Fruit fly (Drosophila melanogaster): ENCODE measurements around the gene ppan.
A peak's percentile ranks its signal among the peaks of the same experiment; 100 is the strongest.

Gene ppan

dm6 chr3R:21140458-21140857, 24.4 kb downstream of the ppan start, which contains the start of gene SNF4Agamma (continued):
- TF ChIP-seq Doc3 (GFP tag; IDR thresholded peaks at IDR 0.05; ENCODE audit: partially characterized antibody) (peak; percentile 81), crp (GFP tag; optimal IDR thresholded peaks at IDR 0.05) (no peak), CG4404 (GFP tag; IDR thresholded peaks at IDR 0.05) (no peak), p53 (GFP tag; optimal IDR thresholded peaks at IDR 0.05) (no peak), CG18262 (tag; optimal IDR thresholded peaks at IDR 0.05) (peak; percentile 19), pum (GFP tag; optimal IDR thresholded peaks at IDR 0.05) (peak; percentile 14), Mad (GFP tag; optimal IDR thresholded peaks at IDR 0.05) (peak; percentile 13), CG10321 (GFP tag; IDR thresholded peaks at IDR 0.05) (no peak), CG18764 (GFP tag; optimal IDR thresholded peaks at IDR 0.05) (peak; percentile 10), mirr (GFP tag; optimal IDR thresholded peaks at IDR 0.05) (no peak), Eip74EF (GFP tag; optimal IDR thresholded peaks at IDR 0.05) (no peak), Camta (GFP tag; optimal IDR thresholded peaks at IDR 0.05) (peak; percentile 7), Rfx (GFP tag; IDR thresholded peaks at IDR 0.05) (peak; percentile 65), trh (GFP tag; optimal IDR thresholded peaks at IDR 0.05) (no peak), ro (GFP tag; IDR thresholded peaks at IDR 0.05) (no peak), chif (GFP tag; optimal IDR thresholded peaks at IDR 0.05) (no peak), chm (GFP tag; IDR thresholded peaks at IDR 0.05) (no peak), mld (GFP tag; IDR thresholded peaks at IDR 0.05; ENCODE audit: partially characterized antibody) (peak; percentile 41; the same call in 1 of the 3 replicates), CG17829 (tag; optimal IDR thresholded peaks at IDR 0.05) (peak; percentile 58), Dp (GFP tag; optimal IDR thresholded peaks at IDR 0.05) (peak; percentile 92), Atf3 (GFP tag; optimal IDR thresholded peaks at IDR 0.05) (no peak), CG11085 (GFP tag; IDR thresholded peaks at IDR 0.05) (no peak), ERR (GFP tag; optimal IDR thresholded peaks at IDR 0.05) (no peak), CG10959 (GFP tag; IDR thresholded peaks at IDR 0.05) (no peak), disco-r (GFP tag; optimal IDR thresholded peaks at IDR 0.05) (no peak), slp2 (GFP tag; optimal IDR thresholded peaks at IDR 0.05) (no peak), Med (GFP tag) (peak; percentile 83), CG2116 (GFP tag; optimal IDR thresholded peaks at IDR 0.05) (peak; percentile 35), E2f2 (GFP tag; IDR thresholded peaks at IDR 0.05) (peak; percentile 98), jing (GFP tag; optimal IDR thresholded peaks at IDR 0.05) (no peak), oc (tag; optimal IDR thresholded peaks at IDR 0.05) (no peak), Hr3 (GFP tag; optimal IDR thresholded peaks at IDR 0.05) (peak; percentile 19), Sin3A (optimal IDR thresholded peaks at IDR 0.05) (peak; percentile 42), CG7839 (tag; optimal IDR thresholded peaks at IDR 0.05) (peak; percentile 19), bowl (GFP tag; IDR thresholded peaks at IDR 0.05) (no peak), CG2875 (GFP tag; optimal IDR thresholded peaks at IDR 0.05) (no peak), CG15514 (GFP tag; optimal IDR thresholded peaks at IDR 0.05) (peak; percentile 65), hth (optimal IDR thresholded peaks at IDR 0.05) (no peak), amos (GFP tag; IDR thresholded peaks at IDR 0.05; ENCODE audit: partially characterized antibody) (peak; percentile 76; the same call in 1 of the 2 replicates), CG3065 (GFP tag; optimal IDR thresholded peaks at IDR 0.05) (no peak), lov (optimal IDR thresholded peaks at IDR 0.05) (no peak), lov (GFP tag; IDR thresholded peaks at IDR 0.05) (no peak), bigmax (GFP tag; optimal IDR thresholded peaks at IDR 0.05) (no peak), HmgZ (tag; optimal IDR thresholded peaks at IDR 0.05) (peak; percentile 53), zfh2 (GFP tag; optimal IDR thresholded peaks at IDR 0.05) (peak; percentile 50), fd3F (GFP tag; optimal IDR thresholded peaks at IDR 0.05) (no peak), Oaz (GFP tag; IDR thresholded peaks at IDR 0.05) (no peak), CG13775 (GFP tag; optimal IDR thresholded peaks at IDR 0.05) (no peak), lab (GFP tag; optimal IDR thresholded peaks at IDR 0.05) (no peak), kni (GFP tag; optimal IDR thresholded peaks at IDR 0.05) (no peak), CG1529 (GFP tag; optimal IDR thresholded peaks at IDR 0.05) (no peak), wdn (GFP tag; IDR thresholded peaks at IDR 0.05) (no peak)
